Worm (Caenorhabditis elegans) whole organism, L1 larva: Measurements from ENCODE around the gene sre-39.

Source experiments
- C04F5.9 ChIP-seq: sonication (generic microtip); optimal IDR thresholded peaks from 2 replicates; lab custom pipeline; 2016; ENCODE audit warnings: missing genetic modification characterization, missing compliant biosample characterization
- C34B4.2 ChIP-seq: sonication (generic microtip); optimal IDR thresholded peaks from 2 replicates; lab custom pipeline; 2017; ENCODE audit warnings: mild to moderate bottlenecking, missing genetic modification characterization, missing compliant biosample characterization
- F16B12.6 ChIP-seq: fragments of 150-350 bp; optimal IDR thresholded peaks from 2 replicates; lab custom pipeline; 2014; ENCODE audit warnings: missing biosample characterization, missing genetic modification characterization
- Y116A8C.19 ChIP-seq: sonication (generic microtip); optimal IDR thresholded peaks from 2 replicates; lab custom pipeline; 2016; ENCODE audit warnings: missing compliant biosample characterization, missing genetic modification characterization, borderline replicate concordance
- alr-1 ChIP-seq: fragments of 200-800 bp; sonication (Bioruptor generic); optimal IDR thresholded peaks from 2 replicates; lab custom pipeline; 2018; ENCODE audit warnings: borderline replicate concordance, mild to moderate bottlenecking, missing genetic modification characterization, missing compliant biosample characterization
- ama-1 ChIP-seq: fragments of 150-350 bp; optimal IDR thresholded peaks from 2 replicates; lab custom pipeline; 2014
- ceh-82 ChIP-seq, 3 experiments: fragments of 150-350 bp in 1 of 3; sonication (generic microtip) in 2 of 3; optimal IDR thresholded peaks; 2 replicates each; lab custom pipeline; 2014 to 2017; ENCODE audit warnings: missing biosample characterization in 3 of 3, missing genetic modification characterization in 3 of 3
- ceh-90 ChIP-seq: sonication (generic microtip); optimal IDR thresholded peaks from 2 replicates; lab custom pipeline; 2016; ENCODE audit warnings: missing genetic modification characterization, missing compliant biosample characterization
- ces-1 ChIP-seq: fragments of 150-350 bp; optimal IDR thresholded peaks from 2 replicates; lab custom pipeline; 2014; ENCODE audit warnings: missing biosample characterization, missing genetic modification reagents, missing genetic modification characterization
- dpl-1 ChIP-seq, 3 experiments: fragments of 150-350 bp in 2 of 3; sonication (generic microtip) in 1 of 3; optimal IDR thresholded peaks; 2 replicates each; lab custom pipeline; 2014 to 2017; ENCODE audit warnings: missing biosample characterization in 3 of 3, missing genetic modification characterization in 3 of 3, missing genetic modification reagents in 3 of 3
- dsc-1 ChIP-seq: sonication (generic microtip); optimal IDR thresholded peaks from 2 replicates; lab custom pipeline; 2016; ENCODE audit warnings: mild to moderate bottlenecking, missing genetic modification characterization, missing compliant biosample characterization
- efl-3 ChIP-seq: fragments of 200-800 bp; sonication (Bioruptor generic); optimal IDR thresholded peaks from 2 replicates; lab custom pipeline; 2018; ENCODE audit warnings: mild to moderate bottlenecking, missing genetic modification characterization, missing compliant biosample characterization
- egl-13 ChIP-seq: sonication (generic microtip); optimal IDR thresholded peaks from 2 replicates; lab custom pipeline; 2016; ENCODE audit warnings: missing genotype, missing genetic modification reagents, missing genetic modification characterization, missing compliant biosample characterization
- egl-27 ChIP-seq, 2 experiments: fragments of 150-350 bp in 1 of 2; sonication (generic microtip); optimal IDR thresholded peaks; 3 replicates each; lab custom pipeline; 2017 to 2018; ENCODE audit warnings: missing biosample characterization in 2 of 2, missing genetic modification characterization in 2 of 2, missing genetic modification reagents in 2 of 2
- elt-2 ChIP-seq: sonication (generic microtip); optimal IDR thresholded peaks from 2 replicates; lab custom pipeline; 2016; ENCODE audit warnings: missing genetic modification characterization, mild to moderate bottlenecking, inconsistent platforms, missing compliant biosample characterization, missing genetic modification reagents
- elt-3 ChIP-seq, 6 experiments: fragments of 150-350 bp in 1 of 6; sonication (generic microtip); optimal IDR thresholded peaks; 2 replicates each; lab custom pipeline; 2017 to 2018; ENCODE audit warnings: missing biosample characterization in 6 of 6, missing genetic modification characterization in 6 of 6, inconsistent platforms in 1 of 6
- fkh-10 ChIP-seq: sonication (generic microtip); optimal IDR thresholded peaks from 2 replicates; lab custom pipeline; 2017; ENCODE audit warnings: missing biosample characterization, missing genetic modification reagents, missing genetic modification characterization
- fkh-4 ChIP-seq: sonication (generic microtip); optimal IDR thresholded peaks from 2 replicates; lab custom pipeline; 2016; ENCODE audit warnings: missing compliant biosample characterization, missing genetic modification characterization, borderline replicate concordance
- fos-1 ChIP-seq: fragments of 150-350 bp; optimal IDR thresholded peaks from 2 replicates; lab custom pipeline; 2014; ENCODE audit warnings: missing biosample characterization, missing genetic modification characterization
- hlh-4 ChIP-seq: sonication (generic microtip); optimal IDR thresholded peaks from 2 replicates; lab custom pipeline; 2016; ENCODE audit warnings: mild to moderate bottlenecking, missing genetic modification characterization, missing compliant biosample characterization
- hpl-2 ChIP-seq: fragments of 150-350 bp; optimal IDR thresholded peaks from 2 replicates; lab custom pipeline; 2014; ENCODE audit warnings: missing biosample characterization, missing genetic modification reagents, missing genetic modification characterization
- irx-1 ChIP-seq: sonication (generic microtip); optimal IDR thresholded peaks from 2 replicates; lab custom pipeline; 2016; ENCODE audit warnings: missing genetic modification characterization, missing compliant biosample characterization
- isw-1 ChIP-seq: fragments of 200-800 bp; sonication (Bioruptor generic); IDR thresholded peaks from 2 replicates; pipeline ENCODE4 v1.3.6; 2022; ENCODE audit warnings: missing genetic modification characterization, missing compliant biosample characterization
- jun-1 ChIP-seq: fragments of 150-350 bp; optimal IDR thresholded peaks from 2 replicates; lab custom pipeline; 2014; ENCODE audit warnings: missing biosample characterization, missing genetic modification reagents, missing genetic modification characterization
- lin-13 ChIP-seq: fragments of 150-350 bp; optimal IDR thresholded peaks from 2 replicates; lab custom pipeline; 2014; ENCODE audit warnings: missing biosample characterization, missing genetic modification reagents, missing genetic modification characterization
- lin-35 ChIP-seq, 2 experiments: fragments of 150-350 bp; optimal IDR thresholded peaks; 2 replicates each; lab custom pipeline; 2014; ENCODE audit warnings: missing biosample characterization in 2 of 2, missing genetic modification characterization in 2 of 2, missing genetic modification reagents in 2 of 2
- lin-39 ChIP-seq: fragments of 150-350 bp; optimal IDR thresholded peaks from 2 replicates; lab custom pipeline; 2014; ENCODE audit warnings: missing biosample characterization, missing genetic modification reagents, missing genetic modification characterization
- lir-3 ChIP-seq: sonication (generic microtip); optimal IDR thresholded peaks from 2 replicates; lab custom pipeline; 2016; ENCODE audit warnings: mild to moderate bottlenecking, missing genetic modification characterization, moderate library complexity, missing compliant biosample characterization; ENCODE audit not compliant: poor library complexity
- mab-9 ChIP-seq: fragments of 200-800 bp; sonication (Bioruptor generic); IDR thresholded peaks from 2 replicates; pipeline ENCODE4 v1.3.6; 2022; ENCODE audit warnings: missing genetic modification reagents, missing genetic modification characterization, missing compliant biosample characterization
- mdl-1 ChIP-seq, 2 experiments: fragments of 150-350 bp; optimal IDR thresholded peaks; 2 replicates each; lab custom pipeline; 2014 to 2017; ENCODE audit warnings: missing biosample characterization in 2 of 2, missing genetic modification characterization in 2 of 2, inconsistent platforms in 1 of 2
- mef-2 ChIP-seq: fragments of 150-350 bp; optimal IDR thresholded peaks from 2 replicates; lab custom pipeline; 2014; ENCODE audit warnings: missing biosample characterization, missing genetic modification characterization
- mep-1 ChIP-seq: fragments of 150-350 bp; optimal IDR thresholded peaks from 2 replicates; lab custom pipeline; 2014; ENCODE audit warnings: missing biosample characterization, missing genetic modification characterization
- nhr-11 ChIP-seq: fragments of 150-350 bp; optimal IDR thresholded peaks from 2 replicates; lab custom pipeline; 2014; ENCODE audit warnings: missing biosample characterization, missing genetic modification characterization
- nhr-12 ChIP-seq: sonication (generic microtip); optimal IDR thresholded peaks from 2 replicates; lab custom pipeline; 2017; ENCODE audit warnings: missing biosample characterization, missing genetic modification characterization
- nhr-19 ChIP-seq: fragments of 200-800 bp; sonication (Bioruptor generic); conservative IDR thresholded peaks from 2 replicates; pipeline ENCODE4 v1.3.6; 2022; ENCODE audit warnings: missing genetic modification characterization, missing compliant biosample characterization
- nhr-47 ChIP-seq: sonication (generic microtip); optimal IDR thresholded peaks from 2 replicates; lab custom pipeline; 2016; ENCODE audit warnings: mild to moderate bottlenecking, missing genetic modification characterization, moderate library complexity, missing compliant biosample characterization
- nhr-71 ChIP-seq: sonication (generic microtip); optimal IDR thresholded peaks from 2 replicates; lab custom pipeline; 2016; ENCODE audit warnings: mild to moderate bottlenecking, missing genetic modification characterization, moderate library complexity, missing compliant biosample characterization
- nhr-76 ChIP-seq: sonication (generic microtip); optimal IDR thresholded peaks from 2 replicates; lab custom pipeline; 2017; ENCODE audit warnings: missing biosample characterization, missing genetic modification characterization
- nhr-84 ChIP-seq: sonication (generic microtip); optimal IDR thresholded peaks from 2 replicates; lab custom pipeline; 2017; ENCODE audit warnings: missing biosample characterization, missing genetic modification characterization
- nhr-85 ChIP-seq: sonication (generic microtip); peaks from one replicate; lab custom pipeline; 2016; ENCODE audit warnings: missing genetic modification characterization, inconsistent platforms, missing compliant biosample characterization
- pag-3 ChIP-seq: sonication (generic microtip); optimal IDR thresholded peaks from 2 replicates; lab custom pipeline; 2017; ENCODE audit warnings: missing genetic modification characterization, mild to moderate bottlenecking, missing compliant biosample characterization, antibody characterized with exemption, borderline replicate concordance; ENCODE audit not compliant: insufficient read depth
- snpc-4 ChIP-seq: fragments of 150-350 bp; optimal IDR thresholded peaks from 2 replicates; lab custom pipeline; 2014; ENCODE audit warnings: missing biosample characterization, missing genetic modification characterization
- sox-4 ChIP-seq: sonication (generic microtip); optimal IDR thresholded peaks from 2 replicates; lab custom pipeline; 2016; ENCODE audit warnings: missing genetic modification characterization, missing compliant biosample characterization
- sup-37 ChIP-seq: fragments of 200-800 bp; sonication (Bioruptor generic); optimal IDR thresholded peaks from 2 replicates; lab custom pipeline; 2018; ENCODE audit warnings: mild to moderate bottlenecking, missing genetic modification characterization, missing compliant biosample characterization
- swsn-7 ChIP-seq: sonication (generic microtip); optimal IDR thresholded peaks from 2 replicates; lab custom pipeline; 2016; ENCODE audit warnings: missing genetic modification characterization, missing compliant biosample characterization
- tlp-1 ChIP-seq: fragments of 150-350 bp; optimal IDR thresholded peaks from 2 replicates; lab custom pipeline; 2014; ENCODE audit warnings: missing biosample characterization, missing genetic modification characterization
- unc-130 ChIP-seq: fragments of 150-350 bp; optimal IDR thresholded peaks from 2 replicates; lab custom pipeline; 2017; ENCODE audit warnings: missing biosample characterization, missing genetic modification characterization, inconsistent platforms
- unc-30 ChIP-seq: sonication (generic microtip); optimal IDR thresholded peaks from 2 replicates; lab custom pipeline; 2017; ENCODE audit warnings: missing biosample characterization, missing genetic modification characterization
- unc-98 ChIP-seq: fragments of 200-800 bp; sonication (Bioruptor generic); IDR thresholded peaks from 2 replicates; pipeline ENCODE4 v1.3.6; 2022; ENCODE audit warnings: missing genetic modification characterization, missing compliant biosample characterization
- vab-15 ChIP-seq: sonication (generic microtip); optimal IDR thresholded peaks from 2 replicates; lab custom pipeline; 2017; ENCODE audit warnings: missing genotype, mild to moderate bottlenecking, missing genetic modification characterization, missing compliant biosample characterization
- zag-1 ChIP-seq: fragments of 150-350 bp; optimal IDR thresholded peaks from 2 replicates; lab custom pipeline; 2014; ENCODE audit warnings: missing biosample characterization, missing genetic modification characterization
- zip-4 ChIP-seq: fragments of 200-800 bp; sonication (Bioruptor generic); optimal IDR thresholded peaks from 2 replicates; lab custom pipeline; 2018; ENCODE audit warnings: mild to moderate bottlenecking, missing genetic modification characterization, moderate library complexity, missing compliant biosample characterization
- ztf-11 ChIP-seq, 2 experiments: sonication (generic microtip); optimal IDR thresholded peaks; 2 replicates each; lab custom pipeline; 2016 to 2017; ENCODE audit warnings: missing genetic modification characterization in 2 of 2, missing biosample characterization in 1 of 2, missing compliant biosample characterization in 1 of 2
- ztf-4 ChIP-seq: fragments of 150-350 bp; optimal IDR thresholded peaks from 2 replicates; lab custom pipeline; 2014; ENCODE audit warnings: missing biosample characterization, missing genetic modification characterization

sre-39 gene

ce11 chrII:4728687-4729086 is 41.6 kb downstream of the sre-39 start:
- no peak for TF ChIP-seq pag-3 (tag; lab: Kevin White, UChicago)
- peak; percentile 97 for TF ChIP-seq elt-2
- TF ChIP-seq egl-27 (tag; optimal IDR thresholded peaks at IDR 0.05; lab: Kevin White, UChicago) = no peak
- TF ChIP-seq ceh-90 (tag; lab: Kevin White, UChicago) = no peak
- TF ChIP-seq nhr-84 = no peak
- TF ChIP-seq unc-98 (GFP tag; lab: Robert Waterston, UW) = no peak
- no peak for TF ChIP-seq nhr-19 (GFP tag; lab: Robert Waterston, UW)
- no peak for TF ChIP-seq ztf-4 (tag; lab: Kevin White, UChicago)
- no peak for TF ChIP-seq ama-1 (lab: Kevin White, UChicago)
- no peak for TF ChIP-seq snpc-4 (tag; lab: Kevin White, UChicago)
- TF ChIP-seq nhr-47 (tag; lab: Kevin White, UChicago) = no peak
- TF ChIP-seq egl-13 (tag; lab: Kevin White, UChicago) = no peak
- no peak for TF ChIP-seq alr-1 (tag; lab: Kevin White, UChicago)
- TF ChIP-seq lin-39 = no peak
- no peak for TF ChIP-seq zag-1 (tag; lab: Kevin White, UChicago)
- TF ChIP-seq jun-1 (tag; lab: Kevin White, UChicago) = no peak
- TF ChIP-seq nhr-76 (tag; lab: Kevin White, UChicago) = no peak
- no peak for TF ChIP-seq vab-15 (tag; lab: Kevin White, UChicago)
- TF ChIP-seq Y116A8C.19 = no peak
- no peak for TF ChIP-seq dpl-1 (GFP tag; optimal IDR thresholded peaks at IDR 0.05; lab: Kevin White, UChicago)
- TF ChIP-seq lin-13 (GFP tag; lab: Kevin White, UChicago) = no peak
- no peak for TF ChIP-seq sox-4
- TF ChIP-seq F16B12.6 (tag; lab: Kevin White, UChicago) = no peak
- no peak for TF ChIP-seq ces-1 (GFP tag; lab: Kevin White, UChicago)
- no peak for TF ChIP-seq mdl-1 (tag; optimal IDR thresholded peaks at IDR 0.05; lab: Kevin White, UChicago)
- TF ChIP-seq nhr-12 (tag; lab: Kevin White, UChicago) = no peak
- no peak for TF ChIP-seq ztf-11 (tag; optimal IDR thresholded peaks at IDR 0.05; lab: Kevin White, UChicago)
- no peak for TF ChIP-seq nhr-85 (tag; lab: Kevin White, UChicago)
- no peak for TF ChIP-seq nhr-11 (tag; lab: Kevin White, UChicago)
- no peak for TF ChIP-seq unc-30 (tag; lab: Kevin White, UChicago)
- TF ChIP-seq irx-1 (tag; lab: Kevin White, UChicago) = no peak
- peak; percentile 55 for TF ChIP-seq nhr-71 (tag; lab: Kevin White, UChicago)
- TF ChIP-seq mep-1 (tag; lab: Kevin White, UChicago) = peak; percentile 3
- no peak for TF ChIP-seq hpl-2 (GFP tag; lab: Kevin White, UChicago)
- no peak for TF ChIP-seq fos-1 (tag; lab: Kevin White, UChicago)
- no peak for TF ChIP-seq dsc-1 (tag; lab: Kevin White, UChicago)
- TF ChIP-seq fkh-4 = no peak
- no peak for TF ChIP-seq C04F5.9 (tag; lab: Kevin White, UChicago)
- no peak for TF ChIP-seq sup-37 (GFP tag; lab: Kevin White, UChicago)
- no peak for TF ChIP-seq hlh-4 (tag; lab: Kevin White, UChicago)
- TF ChIP-seq unc-130 (tag; lab: Kevin White, UChicago) = no peak
- no peak for TF ChIP-seq lir-3 (tag; lab: Kevin White, UChicago)
- no peak for TF ChIP-seq C34B4.2 (tag; lab: Kevin White, UChicago)
- TF ChIP-seq efl-3 (GFP tag; lab: Kevin White, UChicago) = no peak
- no peak for TF ChIP-seq swsn-7 (tag; lab: Kevin White, UChicago)
- no peak for TF ChIP-seq zip-4
- TF ChIP-seq elt-3 (tag; optimal IDR thresholded peaks at IDR 0.05; lab: Kevin White, UChicago) = peak in 4 of 6 experiments; percentile 4 to 71 (median 39)
- TF ChIP-seq isw-1 (GFP tag; lab: Robert Waterston, UW) = no peak
- TF ChIP-seq ceh-82 (tag; optimal IDR thresholded peaks at IDR 0.05; lab: Kevin White, UChicago) = no peak
- no peak for TF ChIP-seq mef-2 (tag; lab: Kevin White, UChicago)
- TF ChIP-seq tlp-1 = no peak
- TF ChIP-seq fkh-10 (GFP tag; lab: Kevin White, UChicago) = no peak
- peak in 1 of 2 experiments; percentile 51 for TF ChIP-seq lin-35 (GFP tag; optimal IDR thresholded peaks at IDR 0.05; lab: Kevin White, UChicago)
- no peak for TF ChIP-seq mab-9 (GFP tag; lab: Robert Waterston, UW)
